Worm (Caenorhabditis elegans): ENCODE data around the gene C33F10.14.

DNA sequence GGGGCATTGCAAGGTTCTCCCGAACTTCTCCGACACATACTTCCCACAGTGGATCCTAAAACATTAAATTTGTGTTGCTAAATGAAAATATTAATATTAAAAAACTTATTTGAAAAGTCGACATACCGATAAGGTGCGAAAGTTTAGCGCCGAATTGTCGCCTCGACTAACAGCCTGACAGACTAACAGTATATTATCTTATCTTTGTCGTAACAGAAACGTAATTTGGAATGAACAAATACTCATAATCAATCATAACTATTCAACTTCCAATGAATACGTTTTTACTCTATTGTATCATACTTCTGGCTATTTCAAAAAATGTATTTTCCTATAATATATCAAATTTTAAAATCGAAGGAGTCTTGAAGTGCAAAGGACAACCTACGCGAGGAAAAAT is 20.2 kb upstream of the C33F10.14 start, which contains the start of gene F26G1.11:
- TF ChIP-seq klf-2 (GFP tag; conservative IDR thresholded peaks at IDR 0.05) = no peak
- no peak for TF ChIP-seq T22C8.4 (GFP tag; IDR thresholded peaks at IDR 0.05)
- TF ChIP-seq flt-1 (GFP tag; IDR thresholded peaks at IDR 0.05) = no peak
- no peak for TF ChIP-seq tab-1 (GFP tag; IDR thresholded peaks at IDR 0.05)
